Worm (Caenorhabditis elegans): ENCODE results near the gene C16D9.4.

DNA sequence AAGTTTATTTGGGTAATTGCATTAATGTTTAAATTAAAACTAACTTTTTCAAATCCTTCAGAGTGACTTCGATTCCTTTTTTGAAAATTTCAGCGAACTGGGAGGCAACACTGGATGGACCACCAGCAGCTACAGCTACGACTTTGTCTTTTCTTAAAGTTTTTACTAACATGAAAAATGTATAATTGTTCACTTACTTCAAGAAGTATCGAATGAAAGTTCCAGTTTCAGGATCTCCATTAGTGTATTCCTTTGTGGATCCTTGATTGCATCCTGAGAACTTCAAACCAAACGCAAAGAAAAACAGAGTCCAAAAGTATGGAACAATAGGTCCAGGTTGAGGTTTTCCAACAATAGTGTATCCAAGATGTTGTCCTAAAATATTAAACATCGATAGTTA, 45.7 kb downstream of the C16D9.4 start:
- TF ChIP-seq fos-1 (tag; optimal IDR thresholded peaks at IDR 0.05): no peak
- no peak for TF ChIP-seq nhr-25 (tag; optimal IDR thresholded peaks at IDR 0.05)
- TF ChIP-seq ztf-1 (GFP tag; conservative IDR thresholded peaks at IDR 0.05): no peak
- no peak for TF ChIP-seq ZK546.5 (tag; optimal IDR thresholded peaks at IDR 0.05)
- no peak for TF ChIP-seq elt-3 (tag; optimal IDR thresholded peaks at IDR 0.05)
- TF ChIP-seq gmeb-1 (tag; optimal IDR thresholded peaks at IDR 0.05): no peak
- TF ChIP-seq sma-9 (GFP tag; optimal IDR thresholded peaks at IDR 0.05): no peak
- TF ChIP-seq sma-9 (tag; optimal IDR thresholded peaks at IDR 0.05): no peak
- no peak for TF ChIP-seq zag-1 (tag; optimal IDR thresholded peaks at IDR 0.05)

Data from whole organism, L2 larva.